Worm (Caenorhabditis elegans) whole organism, early embryonic: Measurements from ENCODE around the gene C02F5.3.

Source experiments
- B0310.2 ChIP-seq: sonication (generic microtip); optimal IDR thresholded peaks from 2 replicates; lab custom pipeline; 2016; ENCODE audit warnings: mild to moderate bottlenecking, missing genetic modification characterization, missing compliant biosample characterization
- F13C5.2 ChIP-seq: sonication (generic microtip); optimal IDR thresholded peaks from 2 replicates; lab custom pipeline; 2017; ENCODE audit warnings: mild to moderate bottlenecking, missing genetic modification characterization, inconsistent platforms, missing compliant biosample characterization
- aly-1 ChIP-seq: sonication (generic microtip); optimal IDR thresholded peaks from 2 replicates; lab custom pipeline; 2016; ENCODE audit warnings: missing genetic modification characterization, missing compliant biosample characterization
- ama-1 ChIP-seq: fragments of 150-350 bp; optimal IDR thresholded peaks from 2 replicates; lab custom pipeline; 2014
- ceh-13 ChIP-seq: fragments of 200-800 bp; sonication (Bioruptor generic); optimal IDR thresholded peaks from 2 replicates; lab custom pipeline; 2018; ENCODE audit warnings: mild to moderate bottlenecking, missing genetic modification characterization, missing compliant biosample characterization
- ceh-36 ChIP-seq: sonication (generic microtip); optimal IDR thresholded peaks from 2 replicates; lab custom pipeline; 2016; ENCODE audit warnings: missing genetic modification characterization, inconsistent platforms, missing compliant biosample characterization
- ets-7 ChIP-seq: sonication (generic microtip); optimal IDR thresholded peaks from 2 replicates; lab custom pipeline; 2016; ENCODE audit warnings: missing genotype, missing genetic modification characterization, missing compliant biosample characterization
- flt-1 ChIP-seq: fragments of 200-800 bp; sonication (Bioruptor generic); IDR thresholded peaks from 2 replicates; pipeline ENCODE4 v1.3.6; 2022; ENCODE audit warnings: missing genetic modification characterization, missing compliant biosample characterization
- hmbx-1 ChIP-seq: sonication (generic microtip); optimal IDR thresholded peaks from 2 replicates; lab custom pipeline; 2016; ENCODE audit warnings: mild to moderate bottlenecking, missing genetic modification characterization, missing compliant biosample characterization
- hmg-4 ChIP-seq: fragments of 200-800 bp; sonication (Bioruptor generic); optimal IDR thresholded peaks from 2 replicates; lab custom pipeline; 2018; ENCODE audit warnings: mild to moderate bottlenecking, missing genetic modification characterization, missing compliant biosample characterization
- hnd-1 ChIP-seq: sonication (generic microtip); optimal IDR thresholded peaks from 2 replicates; lab custom pipeline; 2016; ENCODE audit warnings: missing genetic modification characterization, missing compliant biosample characterization
- pes-1 ChIP-seq: fragments of 200-800 bp; sonication (Bioruptor generic); IDR thresholded peaks from 2 replicates; pipeline ENCODE4 v1.3.6; 2022; ENCODE audit warnings: missing genetic modification reagents, missing genetic modification characterization, missing compliant biosample characterization
- scrt-1 ChIP-seq: fragments of 200-800 bp; sonication (Bioruptor generic); IDR thresholded peaks from 2 replicates; pipeline ENCODE4 v1.3.6; 2022; ENCODE audit warnings: missing genetic modification characterization, missing compliant biosample characterization
- sea-1 ChIP-seq: fragments of 200-800 bp; sonication (Bioruptor generic); conservative IDR thresholded peaks from 2 replicates; pipeline ENCODE4 v1.3.6; 2022; ENCODE audit warnings: missing genetic modification characterization, missing compliant biosample characterization
- tbx-11 ChIP-seq: fragments of 200-800 bp; sonication (Bioruptor generic); IDR thresholded peaks from 2 replicates; pipeline ENCODE4 v1.3.6; 2022; ENCODE audit warnings: missing genetic modification characterization, missing compliant biosample characterization
- tbx-37 ChIP-seq: fragments of 200-800 bp; sonication (Bioruptor generic); conservative IDR thresholded peaks from 2 replicates; pipeline ENCODE4 v1.3.6; 2022; ENCODE audit warnings: missing genetic modification reagents, missing genetic modification characterization, missing compliant biosample characterization
- tra-4 ChIP-seq: sonication (generic microtip); optimal IDR thresholded peaks from 2 replicates; lab custom pipeline; 2017; ENCODE audit warnings: missing genetic modification characterization, missing compliant biosample characterization

Gene C02F5.3

ce11 chrIII:8279567-8279966, 33.9 kb downstream of the C02F5.3 start:
- TF ChIP-seq F13C5.2 (tag; lab: Kevin White, UChicago) (no peak), hnd-1 (no peak), pes-1 (no peak), hmg-4 (GFP tag; lab: Kevin White, UChicago) (no peak), ceh-36 (tag; lab: Kevin White, UChicago) (no peak)

- TF ChIP-seq hmg-4 (GFP tag; lab: Kevin White, UChicago), result no peak
- TF ChIP-seq flt-1, result no peak
- TF ChIP-seq tbx-37, result no peak
- no peak for TF ChIP-seq scrt-1 (GFP tag; lab: Robert Waterston, UW)
- no peak for TF ChIP-seq hmbx-1
- TF ChIP-seq hnd-1, result no peak
- TF ChIP-seq sea-1 (GFP tag; lab: Robert Waterston, UW), result no peak
- TF ChIP-seq ets-7 (tag; lab: Kevin White, UChicago), result no peak
Observed at ce11 chrIII:8280352-8280751, 34.7 kb downstream of the C02F5.3 start.

- TF ChIP-seq ceh-36 (tag; lab: Kevin White, UChicago) (no peak), hmbx-1 (no peak), ets-7 (tag; lab: Kevin White, UChicago) (no peak), ama-1 (lab: Kevin White, UChicago) (no peak), B0310.2 (tag; lab: Kevin White, UChicago) (no peak), tbx-11 (no peak), F13C5.2 (tag; lab: Kevin White, UChicago) (no peak), tbx-37 (no peak), scrt-1 (GFP tag; lab: Robert Waterston, UW) (no peak)
Observed at ce11 chrIII:8281310-8281709, 35.6 kb downstream of the C02F5.3 start.

- TF ChIP-seq tra-4 (tag; lab: Kevin White, UChicago) (no peak), hmg-4 (GFP tag; lab: Kevin White, UChicago) (no peak), sea-1 (GFP tag; lab: Robert Waterston, UW) (no peak), tbx-11 (no peak), hmbx-1 (no peak), tbx-37 (no peak), ama-1 (lab: Kevin White, UChicago) (no peak), pes-1 (no peak), scrt-1 (GFP tag; lab: Robert Waterston, UW) (no peak), flt-1 (no peak), aly-1 (tag; lab: Kevin White, UChicago) (no peak), B0310.2 (tag; lab: Kevin White, UChicago) (no peak), ceh-13 (GFP tag; lab: Kevin White, UChicago) (no peak), hnd-1 (no peak), ceh-36 (tag; lab: Kevin White, UChicago) (no peak), F13C5.2 (tag; lab: Kevin White, UChicago) (no peak)
Observed at ce11 chrIII:8283525-8283924, 37.8 kb downstream of the C02F5.3 start.

ce11 chrIII:8286003-8286402, 40.3 kb downstream of the C02F5.3 start:
- no peak for TF ChIP-seq scrt-1 (GFP tag; lab: Robert Waterston, UW)
- no peak for TF ChIP-seq hnd-1
- no peak for TF ChIP-seq tbx-37
- TF ChIP-seq hmbx-1, result no peak
- TF ChIP-seq aly-1 (tag; lab: Kevin White, UChicago), result no peak
- no peak for TF ChIP-seq sea-1 (GFP tag; lab: Robert Waterston, UW)
- no peak for TF ChIP-seq F13C5.2 (tag; lab: Kevin White, UChicago)
- no peak for TF ChIP-seq ets-7 (tag; lab: Kevin White, UChicago)
- no peak for TF ChIP-seq B0310.2 (tag; lab: Kevin White, UChicago)

DNA sequence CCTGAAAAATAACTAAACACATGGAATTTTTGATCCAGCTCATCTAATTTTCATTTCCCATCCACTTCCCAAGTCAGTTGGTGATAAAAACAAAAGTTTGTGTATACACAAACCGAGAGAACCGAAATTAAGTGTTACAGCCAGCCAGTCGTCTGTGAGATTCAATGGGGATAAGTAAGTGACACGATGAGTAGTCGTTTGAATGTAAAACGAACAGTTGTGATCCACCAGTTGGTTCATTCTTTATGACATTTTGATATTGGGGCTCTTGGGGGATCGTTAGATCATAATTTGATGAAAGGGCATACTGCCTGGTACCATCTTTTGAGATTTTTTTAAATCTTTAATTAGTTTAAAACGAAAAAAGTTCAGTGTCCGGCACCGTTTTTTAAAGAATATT, 41.1 kb downstream of the C02F5.3 start:
- no peak for TF ChIP-seq ceh-13 (GFP tag; lab: Kevin White, UChicago)
- TF ChIP-seq tbx-37, result no peak
- TF ChIP-seq scrt-1 (GFP tag; lab: Robert Waterston, UW), result no peak
- no peak for TF ChIP-seq aly-1 (tag; lab: Kevin White, UChicago)
- TF ChIP-seq hmbx-1, result no peak
- no peak for TF ChIP-seq flt-1
- TF ChIP-seq tbx-11, result no peak
- no peak for TF ChIP-seq B0310.2 (tag; lab: Kevin White, UChicago)
- TF ChIP-seq ceh-36 (tag; lab: Kevin White, UChicago), result no peak
- no peak for TF ChIP-seq hmg-4 (GFP tag; lab: Kevin White, UChicago)
- no peak for TF ChIP-seq ama-1 (lab: Kevin White, UChicago)

DNA sequence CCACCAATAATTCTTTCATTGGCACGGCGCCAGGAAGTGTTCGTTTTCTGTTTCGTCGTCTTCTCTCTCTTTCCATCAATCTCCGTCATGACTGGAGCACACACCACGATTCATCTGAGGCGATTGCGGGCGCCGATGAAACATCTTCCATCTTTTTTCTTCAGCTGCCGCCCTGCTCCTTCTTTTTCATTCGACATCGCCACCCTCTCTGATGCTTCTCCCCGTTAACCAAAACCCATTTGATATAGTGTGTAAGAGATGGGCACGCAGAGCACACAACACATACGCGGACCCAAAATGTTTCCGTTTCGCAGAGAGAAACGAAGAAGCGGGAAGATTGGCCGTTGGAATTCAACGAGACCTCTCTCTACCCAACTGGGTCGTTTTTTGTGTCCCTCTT, 41.8 kb downstream of the C02F5.3 start:
- no peak for TF ChIP-seq tbx-37
- peak; percentile 38 for TF ChIP-seq hmg-4 (GFP tag; lab: Kevin White, UChicago)

- TF ChIP-seq sea-1 (GFP tag; lab: Robert Waterston, UW), result no peak
- no peak for TF ChIP-seq ceh-13 (GFP tag; lab: Kevin White, UChicago)
- TF ChIP-seq hmbx-1, result no peak
- no peak for TF ChIP-seq tbx-11
- TF ChIP-seq tbx-37, result no peak
- no peak for TF ChIP-seq F13C5.2 (tag; lab: Kevin White, UChicago)
- TF ChIP-seq scrt-1 (GFP tag; lab: Robert Waterston, UW), result no peak
- no peak for TF ChIP-seq hnd-1
- TF ChIP-seq hmg-4 (GFP tag; lab: Kevin White, UChicago), result no peak
- no peak for TF ChIP-seq ets-7 (tag; lab: Kevin White, UChicago)
- TF ChIP-seq flt-1, result no peak
- no peak for TF ChIP-seq aly-1 (tag; lab: Kevin White, UChicago)
- TF ChIP-seq pes-1, result no peak
- no peak for TF ChIP-seq tra-4 (tag; lab: Kevin White, UChicago)
- TF ChIP-seq B0310.2 (tag; lab: Kevin White, UChicago), result no peak
- no peak for TF ChIP-seq ama-1 (lab: Kevin White, UChicago)
- TF ChIP-seq ceh-36 (tag; lab: Kevin White, UChicago), result no peak
Observed at ce11 chrIII:8289181-8289580, 43.5 kb downstream of the C02F5.3 start.
